Worm (Caenorhabditis elegans) whole organism, early embryonic: ENCODE data around the gene xnd-1.

Experiments used
- B0310.2 ChIP-seq: sonication (generic microtip); optimal IDR thresholded peaks from 2 replicates; lab custom pipeline; 2016; ENCODE audit warnings: mild to moderate bottlenecking, missing genetic modification characterization, missing compliant biosample characterization
- F13C5.2 ChIP-seq: sonication (generic microtip); optimal IDR thresholded peaks from 2 replicates; lab custom pipeline; 2017; ENCODE audit warnings: mild to moderate bottlenecking, missing genetic modification characterization, inconsistent platforms, missing compliant biosample characterization
- aly-1 ChIP-seq: sonication (generic microtip); optimal IDR thresholded peaks from 2 replicates; lab custom pipeline; 2016; ENCODE audit warnings: missing genetic modification characterization, missing compliant biosample characterization
- ama-1 ChIP-seq: fragments of 150-350 bp; optimal IDR thresholded peaks from 2 replicates; lab custom pipeline; 2014
- ceh-13 ChIP-seq: fragments of 200-800 bp; sonication (Bioruptor generic); optimal IDR thresholded peaks from 2 replicates; lab custom pipeline; 2018; ENCODE audit warnings: mild to moderate bottlenecking, missing genetic modification characterization, missing compliant biosample characterization
- ceh-36 ChIP-seq: sonication (generic microtip); optimal IDR thresholded peaks from 2 replicates; lab custom pipeline; 2016; ENCODE audit warnings: missing genetic modification characterization, inconsistent platforms, missing compliant biosample characterization
- ets-7 ChIP-seq: sonication (generic microtip); optimal IDR thresholded peaks from 2 replicates; lab custom pipeline; 2016; ENCODE audit warnings: missing genotype, missing genetic modification characterization, missing compliant biosample characterization
- flt-1 ChIP-seq: fragments of 200-800 bp; sonication (Bioruptor generic); IDR thresholded peaks from 2 replicates; pipeline ENCODE4 v1.3.6; 2022; ENCODE audit warnings: missing genetic modification characterization, missing compliant biosample characterization
- hmbx-1 ChIP-seq: sonication (generic microtip); optimal IDR thresholded peaks from 2 replicates; lab custom pipeline; 2016; ENCODE audit warnings: mild to moderate bottlenecking, missing genetic modification characterization, missing compliant biosample characterization
- hmg-4 ChIP-seq: fragments of 200-800 bp; sonication (Bioruptor generic); optimal IDR thresholded peaks from 2 replicates; lab custom pipeline; 2018; ENCODE audit warnings: mild to moderate bottlenecking, missing genetic modification characterization, missing compliant biosample characterization
- hnd-1 ChIP-seq: sonication (generic microtip); optimal IDR thresholded peaks from 2 replicates; lab custom pipeline; 2016; ENCODE audit warnings: missing genetic modification characterization, missing compliant biosample characterization
- pes-1 ChIP-seq: fragments of 200-800 bp; sonication (Bioruptor generic); IDR thresholded peaks from 2 replicates; pipeline ENCODE4 v1.3.6; 2022; ENCODE audit warnings: missing genetic modification reagents, missing genetic modification characterization, missing compliant biosample characterization
- scrt-1 ChIP-seq: fragments of 200-800 bp; sonication (Bioruptor generic); IDR thresholded peaks from 2 replicates; pipeline ENCODE4 v1.3.6; 2022; ENCODE audit warnings: missing genetic modification characterization, missing compliant biosample characterization
- sea-1 ChIP-seq: fragments of 200-800 bp; sonication (Bioruptor generic); conservative IDR thresholded peaks from 2 replicates; pipeline ENCODE4 v1.3.6; 2022; ENCODE audit warnings: missing genetic modification characterization, missing compliant biosample characterization
- tbx-11 ChIP-seq: fragments of 200-800 bp; sonication (Bioruptor generic); IDR thresholded peaks from 2 replicates; pipeline ENCODE4 v1.3.6; 2022; ENCODE audit warnings: missing genetic modification characterization, missing compliant biosample characterization
- tbx-37 ChIP-seq: fragments of 200-800 bp; sonication (Bioruptor generic); conservative IDR thresholded peaks from 2 replicates; pipeline ENCODE4 v1.3.6; 2022; ENCODE audit warnings: missing genetic modification reagents, missing genetic modification characterization, missing compliant biosample characterization
- tra-4 ChIP-seq: sonication (generic microtip); optimal IDR thresholded peaks from 2 replicates; lab custom pipeline; 2017; ENCODE audit warnings: missing genetic modification characterization, missing compliant biosample characterization

xnd-1 gene

DNA sequence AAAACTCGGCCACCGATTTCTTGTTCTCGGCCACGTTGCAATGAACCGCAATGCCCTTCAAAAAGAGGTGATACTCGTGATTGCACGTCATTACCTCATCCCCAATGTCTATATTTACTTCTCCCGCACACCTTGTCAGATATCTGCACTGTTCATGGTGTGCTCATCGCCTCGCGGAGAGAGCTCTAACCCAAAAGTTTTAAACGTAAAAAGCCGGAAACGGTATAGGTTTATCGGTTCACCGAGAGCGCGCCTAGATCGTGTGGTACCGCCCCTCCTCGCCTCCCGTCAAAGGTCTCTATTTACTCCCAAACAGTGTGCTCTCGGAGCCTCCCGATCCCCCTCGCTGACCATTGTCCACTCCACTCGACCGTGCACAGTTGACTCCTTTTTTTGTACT is 19.6 kb upstream of the xnd-1 start, which contains the start of gene F56D2.3:
F56D2.3 (plus strand) TSS at position 301 of the 400 bp plus-strand sequence.
- TF ChIP-seq tra-4 (tag; lab: Kevin White, UChicago) = no peak
- no peak for TF ChIP-seq B0310.2 (tag; lab: Kevin White, UChicago)
- TF ChIP-seq pes-1 (GFP tag; lab: Robert Waterston, UW) = no peak
- no peak for TF ChIP-seq scrt-1 (GFP tag; lab: Robert Waterston, UW)
- TF ChIP-seq flt-1 (GFP tag; lab: Robert Waterston, UW) = no peak
- no peak for TF ChIP-seq hmbx-1
- no peak for TF ChIP-seq sea-1
- no peak for TF ChIP-seq F13C5.2 (tag; lab: Kevin White, UChicago)
- TF ChIP-seq tbx-37 (GFP tag; lab: Robert Waterston, UW) = no peak
- no peak for TF ChIP-seq hnd-1
- no peak for TF ChIP-seq ceh-13

DNA sequence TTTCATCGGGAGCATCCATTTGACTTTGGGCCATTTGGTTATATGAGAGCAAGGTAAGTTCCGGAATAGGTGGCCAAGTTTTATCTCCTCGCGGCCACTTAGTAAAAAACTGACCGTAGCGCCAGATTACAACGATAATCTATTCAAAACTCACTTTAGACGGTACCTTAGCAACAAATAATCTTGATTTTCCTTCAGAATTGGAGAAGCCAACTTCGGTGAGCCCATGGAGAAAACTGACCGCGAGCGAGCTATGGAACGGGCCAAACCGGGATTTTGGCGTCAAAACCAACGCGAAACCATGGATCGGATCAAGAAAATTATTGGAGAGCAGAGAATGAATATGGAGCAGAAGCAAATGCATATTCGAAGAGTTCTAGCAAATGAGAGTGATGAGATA is 18.5 kb upstream of the xnd-1 start:
- TF ChIP-seq B0310.2 (tag; lab: Kevin White, UChicago) (no peak), tbx-11 (GFP tag; lab: Robert Waterston, UW) (no peak), scrt-1 (GFP tag; lab: Robert Waterston, UW) (no peak), flt-1 (GFP tag; lab: Robert Waterston, UW) (no peak), tra-4 (tag; lab: Kevin White, UChicago) (no peak), tbx-37 (GFP tag; lab: Robert Waterston, UW) (no peak), hmg-4 (GFP tag; lab: Kevin White, UChicago) (no peak), pes-1 (GFP tag; lab: Robert Waterston, UW) (no peak), hnd-1 (no peak), sea-1 (no peak), ama-1 (lab: Kevin White, UChicago) (no peak), hmbx-1 (no peak), F13C5.2 (tag; lab: Kevin White, UChicago) (no peak), ceh-36 (tag; lab: Kevin White, UChicago) (no peak), ets-7 (tag; lab: Kevin White, UChicago) (no peak)

DNA sequence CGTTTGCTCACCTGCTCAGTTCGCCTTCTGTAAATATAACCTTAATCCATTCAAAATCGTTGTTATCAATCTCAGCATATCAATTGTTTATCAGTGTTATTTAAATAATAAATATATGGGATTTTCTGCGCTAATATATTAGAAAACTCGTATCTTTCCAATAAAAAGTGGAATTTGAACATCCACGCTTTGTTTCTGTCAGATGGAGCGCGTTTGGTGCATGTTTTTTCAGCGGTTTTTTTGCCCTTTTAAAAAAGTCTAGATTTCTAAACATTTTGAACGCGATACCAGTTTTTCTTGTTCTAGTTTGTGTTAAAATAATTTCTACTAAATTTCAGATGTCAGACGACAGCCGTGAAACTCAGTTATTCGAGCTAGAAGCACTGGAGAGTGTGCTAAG is 17.3 kb upstream of the xnd-1 start, which contains the start of gene F56D2.2:
F56D2.2 (plus strand) TSS at position 339 of the 400 bp plus-strand sequence.
- TF ChIP-seq F13C5.2 (tag; lab: Kevin White, UChicago) = no peak
- TF ChIP-seq ama-1 (lab: Kevin White, UChicago) = no peak
- no peak for TF ChIP-seq flt-1 (GFP tag; lab: Robert Waterston, UW)
- no peak for TF ChIP-seq scrt-1 (GFP tag; lab: Robert Waterston, UW)
- TF ChIP-seq ceh-36 (tag; lab: Kevin White, UChicago) = no peak
- TF ChIP-seq hmg-4 (GFP tag; lab: Kevin White, UChicago) = no peak
- TF ChIP-seq B0310.2 (tag; lab: Kevin White, UChicago) = no peak
- no peak for TF ChIP-seq aly-1 (tag; lab: Kevin White, UChicago)
- TF ChIP-seq ceh-13 = no peak
- TF ChIP-seq ets-7 (tag; lab: Kevin White, UChicago) = no peak
- TF ChIP-seq hnd-1 = no peak
- no peak for TF ChIP-seq tbx-11 (GFP tag; lab: Robert Waterston, UW)
- no peak for TF ChIP-seq pes-1 (GFP tag; lab: Robert Waterston, UW)
- no peak for TF ChIP-seq tbx-37 (GFP tag; lab: Robert Waterston, UW)
- TF ChIP-seq tra-4 (tag; lab: Kevin White, UChicago) = no peak
- no peak for TF ChIP-seq hmbx-1
- no peak for TF ChIP-seq sea-1

DNA sequence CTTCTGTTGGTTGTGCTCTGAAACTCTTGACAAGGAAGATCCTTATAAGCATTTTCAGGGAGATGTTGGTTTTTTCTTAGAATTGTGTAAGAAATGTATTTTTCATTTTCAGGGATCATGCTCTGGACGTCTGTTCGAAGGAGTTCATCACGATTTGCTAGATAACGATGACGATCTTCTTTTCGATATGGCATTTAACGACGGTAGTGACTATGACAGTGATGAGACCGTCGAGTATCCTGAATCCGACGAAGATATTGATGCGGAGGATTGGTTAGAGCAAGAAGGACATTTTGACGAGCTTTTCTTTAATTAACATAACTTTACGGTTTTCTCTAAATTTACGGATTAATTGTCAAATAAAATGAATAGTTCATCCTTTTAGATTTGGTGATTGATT is 15.5 kb upstream of the xnd-1 start:
- TF ChIP-seq tbx-37 (GFP tag; lab: Robert Waterston, UW) (no peak), hnd-1 (no peak), sea-1 (no peak), scrt-1 (GFP tag; lab: Robert Waterston, UW) (no peak), hmg-4 (GFP tag; lab: Kevin White, UChicago) (no peak), ceh-13 (no peak), flt-1 (GFP tag; lab: Robert Waterston, UW) (no peak), ama-1 (lab: Kevin White, UChicago) (no peak), ceh-36 (tag; lab: Kevin White, UChicago) (no peak), F13C5.2 (tag; lab: Kevin White, UChicago) (no peak), aly-1 (tag; lab: Kevin White, UChicago) (no peak)

ce11 chrIII:5591668-5592149 is 12.6 kb upstream of the xnd-1 start, which contains the start of the genes ddx-15 and ucr-1:
Gene ddx-15 (minus strand): TSS chrIII:5591718.
Gene ucr-1 (plus strand): TSS chrIII:5592135.
- no peak for TF ChIP-seq F13C5.2 (tag; lab: Kevin White, UChicago)
- no peak for TF ChIP-seq aly-1 (tag; lab: Kevin White, UChicago)

DNA sequence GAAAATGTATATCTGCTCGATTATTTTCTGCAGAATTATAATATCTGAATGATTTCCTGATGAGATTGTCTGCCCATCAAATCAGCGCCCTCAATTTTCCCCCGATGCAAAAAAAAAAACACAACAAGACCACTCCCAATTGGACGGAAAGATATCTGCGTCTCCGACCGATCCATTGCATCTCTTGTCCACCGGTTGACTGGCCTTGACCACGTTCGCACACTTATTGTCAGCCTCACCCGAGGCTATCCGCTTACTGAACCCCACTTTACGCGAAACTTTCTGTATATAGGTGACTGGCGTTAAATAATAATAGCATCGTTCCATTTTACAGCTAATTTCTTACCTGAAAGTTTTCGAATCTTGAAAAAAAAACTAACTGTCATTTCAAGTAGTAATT is 9.9 kb upstream of the xnd-1 start:
- TF ChIP-seq scrt-1 (GFP tag; lab: Robert Waterston, UW) = no peak
- no peak for TF ChIP-seq ceh-36 (tag; lab: Kevin White, UChicago)
- TF ChIP-seq pes-1 (GFP tag; lab: Robert Waterston, UW) = no peak
- TF ChIP-seq F13C5.2 (tag; lab: Kevin White, UChicago) = no peak

DNA sequence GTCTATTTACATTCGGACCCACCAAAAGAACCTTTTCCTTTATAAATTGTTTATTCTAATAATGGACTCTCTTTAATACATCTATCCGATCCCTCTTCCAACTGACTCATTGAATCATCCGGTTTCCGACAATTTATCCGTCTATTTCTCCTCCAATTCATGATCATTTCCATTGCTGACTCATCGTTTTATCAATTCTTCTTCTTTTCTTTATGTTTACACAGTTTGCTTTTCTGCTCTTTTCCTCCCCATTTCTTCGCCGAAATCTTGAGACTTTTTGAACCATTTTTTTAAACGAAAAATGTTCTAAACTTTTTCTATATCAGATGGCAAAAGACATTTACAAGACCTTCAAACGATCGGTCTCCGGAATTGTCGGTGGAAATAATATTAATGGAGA is 8.8 kb upstream of the xnd-1 start, which contains the start of gene ced-6:
ced-6 (plus strand) TSS at position 327 of the 400 bp plus-strand sequence.
- TF ChIP-seq aly-1 (tag; lab: Kevin White, UChicago) = no peak
- no peak for TF ChIP-seq ceh-13
- TF ChIP-seq sea-1 = no peak
- no peak for TF ChIP-seq hmg-4 (GFP tag; lab: Kevin White, UChicago)
- TF ChIP-seq tbx-37 (GFP tag; lab: Robert Waterston, UW) = no peak

DNA sequence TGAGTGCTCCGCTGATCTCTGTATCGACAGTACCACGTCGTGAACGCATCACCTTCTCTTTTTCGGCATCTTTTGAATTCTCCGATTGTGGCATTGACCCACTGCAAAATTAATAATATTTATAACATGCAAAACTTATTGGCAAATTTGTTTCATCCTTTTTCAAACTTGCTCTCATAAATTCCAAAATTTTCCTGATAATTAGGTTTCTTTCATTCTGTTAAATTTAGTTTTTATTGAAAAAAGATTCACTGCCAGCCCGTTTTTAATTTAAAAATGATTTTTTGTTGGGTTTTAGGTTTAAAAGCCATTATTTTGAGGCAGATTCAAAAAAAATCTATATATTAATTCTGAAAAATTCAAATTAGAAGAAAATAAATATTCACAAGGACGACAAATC is 4.3 kb upstream of the xnd-1 start, which contains the start of gene wdr-37:
wdr-37 (minus strand) TSS at position 101 of the 400 bp plus-strand sequence.
- TF ChIP-seq sea-1 = no peak
- no peak for TF ChIP-seq flt-1 (GFP tag; lab: Robert Waterston, UW)
- TF ChIP-seq scrt-1 (GFP tag; lab: Robert Waterston, UW) = no peak
- no peak for TF ChIP-seq tbx-37 (GFP tag; lab: Robert Waterston, UW)
- TF ChIP-seq ceh-36 (tag; lab: Kevin White, UChicago) = no peak
- TF ChIP-seq pes-1 (GFP tag; lab: Robert Waterston, UW) = no peak
- no peak for TF ChIP-seq hmg-4 (GFP tag; lab: Kevin White, UChicago)
- no peak for TF ChIP-seq F13C5.2 (tag; lab: Kevin White, UChicago)
- no peak for TF ChIP-seq hmbx-1
- TF ChIP-seq ceh-13 = no peak
- no peak for TF ChIP-seq ets-7 (tag; lab: Kevin White, UChicago)
- TF ChIP-seq aly-1 (tag; lab: Kevin White, UChicago) = no peak
- no peak for TF ChIP-seq B0310.2 (tag; lab: Kevin White, UChicago)
- no peak for TF ChIP-seq tra-4 (tag; lab: Kevin White, UChicago)
